Worm (Caenorhabditis elegans) whole organism, L1 larva: ENCODE results near the gene nspb-7.

ENCODE experiments used
- C16A3.4 ChIP-seq: fragments of 150-350 bp; optimal IDR thresholded peaks from 2 replicates; lab custom pipeline; 2014; ENCODE audit warnings: missing biosample characterization, missing genetic modification characterization
- C34B4.2 ChIP-seq: sonication (generic microtip); optimal IDR thresholded peaks from 2 replicates; lab custom pipeline; 2017; ENCODE audit warnings: mild to moderate bottlenecking, missing genetic modification characterization, missing compliant biosample characterization
- aha-1 ChIP-seq: fragments of 150-350 bp; optimal IDR thresholded peaks from 2 replicates; lab custom pipeline; 2014; ENCODE audit warnings: missing biosample characterization, missing genetic modification characterization
- blmp-1 ChIP-seq: fragments of 150-350 bp; optimal IDR thresholded peaks from 2 replicates; lab custom pipeline; 2014; ENCODE audit warnings: missing biosample characterization, missing genetic modification characterization
- ceh-82 ChIP-seq, 3 experiments: fragments of 150-350 bp in 1 of 3; sonication (generic microtip) in 2 of 3; optimal IDR thresholded peaks; 2 replicates each; lab custom pipeline; 2014 to 2017; ENCODE audit warnings: missing biosample characterization in 3 of 3, missing genetic modification characterization in 3 of 3
- dsc-1 ChIP-seq: sonication (generic microtip); optimal IDR thresholded peaks from 2 replicates; lab custom pipeline; 2016; ENCODE audit warnings: mild to moderate bottlenecking, missing genetic modification characterization, missing compliant biosample characterization
- efl-1 ChIP-seq, 4 experiments: fragments of 150-350 bp; optimal IDR thresholded peaks in 3 of 4; peaks in 1 of 4; 1 replicate in 1 of 4; 2 replicates in 3 of 4; lab custom pipeline; 2014; ENCODE audit warnings: missing biosample characterization in 2 of 4, missing genetic modification characterization in 2 of 4, missing genetic modification reagents in 2 of 4
- elt-3 ChIP-seq, 6 experiments: fragments of 150-350 bp in 1 of 6; sonication (generic microtip); optimal IDR thresholded peaks; 2 replicates each; lab custom pipeline; 2017 to 2018; ENCODE audit warnings: missing biosample characterization in 6 of 6, missing genetic modification characterization in 6 of 6, inconsistent platforms in 1 of 6
- fos-1 ChIP-seq: fragments of 150-350 bp; optimal IDR thresholded peaks from 2 replicates; lab custom pipeline; 2014; ENCODE audit warnings: missing biosample characterization, missing genetic modification characterization
- hlh-17 ChIP-seq: fragments of 200-800 bp; sonication (Bioruptor generic); optimal IDR thresholded peaks from 2 replicates; lab custom pipeline; 2018; ENCODE audit warnings: missing genetic modification characterization, mild to moderate bottlenecking, missing compliant biosample characterization, moderate library complexity, borderline replicate concordance
- hlh-4 ChIP-seq: sonication (generic microtip); optimal IDR thresholded peaks from 2 replicates; lab custom pipeline; 2016; ENCODE audit warnings: mild to moderate bottlenecking, missing genetic modification characterization, missing compliant biosample characterization
- lin-14 ChIP-seq: fragments of 200-800 bp; sonication (Bioruptor generic); optimal IDR thresholded peaks from 2 replicates; lab custom pipeline; 2018; ENCODE audit warnings: mild to moderate bottlenecking, missing genetic modification characterization, moderate library complexity, missing compliant biosample characterization
- lin-39 ChIP-seq: fragments of 150-350 bp; optimal IDR thresholded peaks from 2 replicates; lab custom pipeline; 2014; ENCODE audit warnings: missing biosample characterization, missing genetic modification reagents, missing genetic modification characterization
- mef-2 ChIP-seq: fragments of 150-350 bp; optimal IDR thresholded peaks from 2 replicates; lab custom pipeline; 2014; ENCODE audit warnings: missing biosample characterization, missing genetic modification characterization
- mep-1 ChIP-seq: fragments of 150-350 bp; optimal IDR thresholded peaks from 2 replicates; lab custom pipeline; 2014; ENCODE audit warnings: missing biosample characterization, missing genetic modification characterization
- nhr-20 ChIP-seq: sonication (generic microtip); optimal IDR thresholded peaks from 2 replicates; lab custom pipeline; 2016; ENCODE audit warnings: mild to moderate bottlenecking, missing genetic modification characterization, missing compliant biosample characterization
- nhr-85 ChIP-seq: sonication (generic microtip); peaks from one replicate; lab custom pipeline; 2016; ENCODE audit warnings: missing genetic modification characterization, inconsistent platforms, missing compliant biosample characterization
- rnt-1 ChIP-seq: sonication (generic microtip); optimal IDR thresholded peaks from 2 replicates; lab custom pipeline; 2016; ENCODE audit warnings: mild to moderate bottlenecking, missing genetic modification characterization, moderate library complexity, missing compliant biosample characterization
- skn-1 ChIP-seq: fragments of 150-350 bp; optimal IDR thresholded peaks from 2 replicates; lab custom pipeline; 2014; ENCODE audit warnings: missing biosample characterization, missing genetic modification characterization
- sox-4 ChIP-seq: sonication (generic microtip); optimal IDR thresholded peaks from 2 replicates; lab custom pipeline; 2016; ENCODE audit warnings: missing genetic modification characterization, missing compliant biosample characterization
- sptf-1 ChIP-seq: fragments of 150-350 bp; optimal IDR thresholded peaks from 2 replicates; lab custom pipeline; 2014; ENCODE audit warnings: missing biosample characterization, missing genetic modification characterization
- tbx-2 ChIP-seq: sonication (generic microtip); optimal IDR thresholded peaks from 2 replicates; lab custom pipeline; 2016; ENCODE audit warnings: missing genetic modification characterization, missing compliant biosample characterization
- tlp-1 ChIP-seq: fragments of 150-350 bp; optimal IDR thresholded peaks from 2 replicates; lab custom pipeline; 2014; ENCODE audit warnings: missing biosample characterization, missing genetic modification characterization
- unc-62 ChIP-seq: fragments of 150-350 bp; optimal IDR thresholded peaks from 2 replicates; lab custom pipeline; 2014; ENCODE audit warnings: missing biosample characterization, missing genetic modification reagents, missing genetic modification characterization
- unc-98 ChIP-seq: fragments of 200-800 bp; sonication (Bioruptor generic); IDR thresholded peaks from 2 replicates; pipeline ENCODE4 v1.3.6; 2022; ENCODE audit warnings: missing genetic modification characterization, missing compliant biosample characterization
- ztf-11 ChIP-seq, 2 experiments: sonication (generic microtip); optimal IDR thresholded peaks; 2 replicates each; lab custom pipeline; 2016 to 2017; ENCODE audit warnings: missing genetic modification characterization in 2 of 2, missing biosample characterization in 1 of 2, missing compliant biosample characterization in 1 of 2

Gene nspb-7

ce11 chrII:14619806-14620205 is 41.7 kb downstream of the nspb-7 start:
- TF ChIP-seq lin-39 (tag; lab: Kevin White, UChicago) (no peak), nhr-85 (tag; lab: Kevin White, UChicago) (peak; percentile 50), elt-3 (tag; optimal IDR thresholded peaks at IDR 0.05; lab: Kevin White, UChicago) (peak in 1 of 6 experiments; percentile 13)

ce11 chrII:14620730-14621129 is 42.6 kb downstream of the nspb-7 start:
- no peak for TF ChIP-seq hlh-4 (tag; lab: Kevin White, UChicago)
- no peak for TF ChIP-seq rnt-1 (tag; lab: Kevin White, UChicago)
- no peak for TF ChIP-seq sptf-1 (tag; lab: Kevin White, UChicago)
- TF ChIP-seq unc-98 = no peak
- TF ChIP-seq ztf-11 (tag; optimal IDR thresholded peaks at IDR 0.05; lab: Kevin White, UChicago) = no peak
- no peak for TF ChIP-seq hlh-17 (GFP tag; lab: Kevin White, UChicago)
- TF ChIP-seq, all 84 proteins: peak for 0

- TF ChIP-seq nhr-20 (tag; lab: Kevin White, UChicago) = no peak
- no peak for TF ChIP-seq dsc-1 (tag; lab: Kevin White, UChicago)
- TF ChIP-seq mep-1 = no peak
- TF ChIP-seq tbx-2 = no peak
- no peak for TF ChIP-seq efl-1 (optimal IDR thresholded peaks at IDR 0.05; lab: Kevin White, UChicago)
- TF ChIP-seq efl-1 (GFP tag; optimal IDR thresholded peaks at IDR 0.05 in 1 of 2; lab: Kevin White, UChicago) = no peak
- no peak for TF ChIP-seq fos-1
- TF ChIP-seq aha-1 = no peak
- no peak for TF ChIP-seq ceh-82 (tag; optimal IDR thresholded peaks at IDR 0.05; lab: Kevin White, UChicago)
- TF ChIP-seq unc-62 (GFP tag; lab: Kevin White, UChicago) = no peak
- no peak for TF ChIP-seq skn-1 (tag; lab: Kevin White, UChicago)
- no peak for TF ChIP-seq sox-4 (tag; lab: Kevin White, UChicago)
- no peak for TF ChIP-seq C16A3.4 (tag; lab: Kevin White, UChicago)
- TF ChIP-seq lin-39 (tag; lab: Kevin White, UChicago) = no peak
Measured at ce11 chrII:14622758-14623157, 44.6 kb downstream of the nspb-7 start, which contains the start of gene mltn-10. Gene mltn-10, plus strand, starts transcription at chrII:14623058.

ce11 chrII:14626883-14627282 is 48.8 kb downstream of the nspb-7 start:
- TF ChIP-seq lin-14 (no peak), blmp-1 (tag; lab: Kevin White, UChicago) (peak; percentile 97)

- no peak for TF ChIP-seq C34B4.2 (tag; lab: Kevin White, UChicago)
- no peak for TF ChIP-seq unc-62 (GFP tag; lab: Kevin White, UChicago)
- no peak for TF ChIP-seq mef-2 (tag; lab: Kevin White, UChicago)
- TF ChIP-seq tlp-1 = no peak
Measured at ce11 chrII:14627330-14627729, 49.2 kb downstream of the nspb-7 start, which contains the start of gene tag-297. Gene tag-297, plus strand, starts transcription at chrII:14627630.
